Fruit fly (Drosophila melanogaster): ENCODE measurements around the gene CG11857.

CG11857 gene

dm6 chr3R:25232271-25232989, 26.3 kb upstream of the CG11857 start, which contains the start of gene Cad96Cb (continued):
- TF ChIP-seq CG31627 (GFP tag; optimal IDR thresholded peaks at IDR 0.05) (peak; percentile 92), CG9139 (GFP tag; optimal IDR thresholded peaks at IDR 0.05) (peak; percentile 79), CG10669 (GFP tag; optimal IDR thresholded peaks at IDR 0.05) (peak; percentile 89), topi (GFP tag; optimal IDR thresholded peaks at IDR 0.05) (peak; percentile 95), CG32006 (GFP tag; optimal IDR thresholded peaks at IDR 0.05) (peak; percentile 98), OdsH (GFP tag; optimal IDR thresholded peaks at IDR 0.05) (peak; percentile 93), CG3919 (GFP tag; optimal IDR thresholded peaks at IDR 0.05) (peak; percentile 95), Eip78C (GFP tag) (peak; percentile 99), salr (GFP tag; optimal IDR thresholded peaks at IDR 0.05) (peak; percentile 57 to 98), Hr4 (GFP tag; optimal IDR thresholded peaks at IDR 0.05) (peak; percentile 96), Blimp-1 (GFP tag; optimal IDR thresholded peaks at IDR 0.05) (peak; percentile 76), CG11762 (GFP tag; optimal IDR thresholded peaks at IDR 0.05; ENCODE audit: insufficient read depth) (peak; percentile 93), Hr38 (GFP tag; optimal IDR thresholded peaks at IDR 0.05) (peak; percentile 12), Sox102F (GFP tag; optimal IDR thresholded peaks at IDR 0.05) (peak; percentile 92), CG6854 (GFP tag; optimal IDR thresholded peaks at IDR 0.05) (peak; percentile 87), CG10631 (GFP tag; optimal IDR thresholded peaks at IDR 0.05) (peak; percentile 88), eg (GFP tag; IDR thresholded peaks at IDR 0.05) (peak; percentile 80; the same call in 2 of the 3 replicates), Sox14 (GFP tag; optimal IDR thresholded peaks at IDR 0.05) (peak; percentile 94), CG8119 (GFP tag; IDR thresholded peaks at IDR 0.05) (peak; percentile 94), CG6792 (GFP tag; optimal IDR thresholded peaks at IDR 0.05) (peak; percentile 90), cyc (GFP tag; optimal IDR thresholded peaks at IDR 0.05) (peak; percentile 93), Lpt (GFP tag; optimal IDR thresholded peaks at IDR 0.05) (peak; percentile 92), Ets96B (tag; optimal IDR thresholded peaks at IDR 0.05) (peak; percentile 83), Met (GFP tag; optimal IDR thresholded peaks at IDR 0.05) (peak; percentile 95), CG8632 (GFP tag; optimal IDR thresholded peaks at IDR 0.05) (peak; percentile 89), Smox (GFP tag; optimal IDR thresholded peaks at IDR 0.05) (peak; percentile 91), acj6 (GFP tag; optimal IDR thresholded peaks at IDR 0.05) (peak; percentile 91), CG11902 (GFP tag; optimal IDR thresholded peaks at IDR 0.05) (peak; percentile 85), fd85E (GFP tag; optimal IDR thresholded peaks at IDR 0.05) (peak; percentile 57), CG6163 (GFP tag; IDR thresholded peaks at IDR 0.05) (peak; percentile 81), CG1621 (tag; optimal IDR thresholded peaks at IDR 0.05) (peak; percentile 71), Eip93F (GFP tag; optimal IDR thresholded peaks at IDR 0.05) (peak; percentile 50), lz (GFP tag; optimal IDR thresholded peaks at IDR 0.05) (peak; percentile 92), svp (GFP tag) (peak; percentile 98), CG6808 (GFP tag; optimal IDR thresholded peaks at IDR 0.05) (peak; percentile 93), pdm3 (GFP tag; optimal IDR thresholded peaks at IDR 0.05) (peak; percentile 92)

dm6 chr3R:25235362-25235761, 23.3 kb upstream of the CG11857 start, which contains the start of gene Sil1:
Sil1 (minus strand) TSS chr3R:25235529.
- TF ChIP-seq fd59A (GFP tag; optimal IDR thresholded peaks at IDR 0.05) (no peak), Hr39 (GFP tag; optimal IDR thresholded peaks at IDR 0.05) (no peak), Sox15 (GFP tag; optimal IDR thresholded peaks at IDR 0.05) (no peak), CG11902 (GFP tag; optimal IDR thresholded peaks at IDR 0.05) (no peak), esn (GFP tag; optimal IDR thresholded peaks at IDR 0.05) (no peak), CG1621 (tag; optimal IDR thresholded peaks at IDR 0.05) (peak; percentile 45), Smox (GFP tag; optimal IDR thresholded peaks at IDR 0.05) (no peak), spab (GFP tag; optimal IDR thresholded peaks at IDR 0.05) (no peak)

All from whole organism, prepupa.